Worm (Caenorhabditis elegans) whole organism, midembryonic: ENCODE data around the gene W06G6.17.
"Not testable (repeated sequence)": the region's sequence is repeated elsewhere in the genome, so short reads cannot be mapped to it uniquely, and the experiment has no call there.

Experiments
- T22C8.4 ChIP-seq: fragments of 200-800 bp; sonication (Bioruptor generic); IDR thresholded peaks from 2 replicates; pipeline ENCODE4 v1.3.6; 2022; ENCODE audit warnings: missing genetic modification characterization, missing compliant biosample characterization
- cog-1 ChIP-seq: sonication (generic microtip); optimal IDR thresholded peaks from 2 replicates; lab custom pipeline; 2016; ENCODE audit warnings: missing genetic modification characterization, missing compliant biosample characterization
- flt-1 ChIP-seq: fragments of 200-800 bp; sonication (Bioruptor generic); IDR thresholded peaks from 2 replicates; pipeline ENCODE4 v1.3.6; 2022; ENCODE audit warnings: missing genetic modification characterization, missing compliant biosample characterization
- klf-2 ChIP-seq: fragments of 200-800 bp; sonication (Bioruptor generic); conservative IDR thresholded peaks from 2 replicates; pipeline ENCODE4 v1.3.6; 2022; ENCODE audit warnings: missing genetic modification reagents, missing genetic modification characterization, missing compliant biosample characterization
- med-1 ChIP-seq: sonication (generic microtip); optimal IDR thresholded peaks from 2 replicates; lab custom pipeline; 2017; ENCODE audit warnings: missing genetic modification characterization, mild to moderate bottlenecking, missing compliant biosample characterization, antibody characterized with exemption, missing genetic modification reagents; ENCODE audit not compliant: insufficient read depth
- ref-1 ChIP-seq: fragments of 200-800 bp; sonication (Bioruptor generic); conservative IDR thresholded peaks from 2 replicates; pipeline ENCODE4 v1.3.6; 2022; ENCODE audit warnings: missing genetic modification reagents, missing genetic modification characterization, missing compliant biosample characterization
- tab-1 ChIP-seq: fragments of 200-800 bp; sonication (Bioruptor generic); IDR thresholded peaks from 2 replicates; pipeline ENCODE4 v1.3.6; 2022; ENCODE audit warnings: missing genetic modification characterization, missing compliant biosample characterization
- ztf-23 ChIP-seq: fragments of 200-800 bp; sonication (Bioruptor generic); IDR thresholded peaks from 2 replicates; pipeline ENCODE4 v1.3.6; 2022; ENCODE audit warnings: missing genetic modification reagents, missing genetic modification characterization, missing compliant biosample characterization
- ztf-29 ChIP-seq: fragments of 200-800 bp; sonication (Bioruptor generic); IDR thresholded peaks from 2 replicates; pipeline ENCODE4 v1.3.6; 2022; ENCODE audit warnings: missing genetic modification reagents, missing genetic modification characterization, missing compliant biosample characterization

W06G6.17 gene

ce11 chrV:16674399-16674798 is 29.3 kb upstream of the W06G6.17 start:
- TF ChIP-seq ztf-23 (GFP tag; lab: Robert Waterston, UW) (no peak), klf-2 (GFP tag; lab: Robert Waterston, UW) (no peak), med-1 (GFP tag; lab: Kevin White, UChicago) (no peak), flt-1 (GFP tag; lab: Robert Waterston, UW) (no peak), cog-1 (tag; lab: Kevin White, UChicago) (no peak), ref-1 (no peak)

- TF ChIP-seq ztf-29 (GFP tag; lab: Robert Waterston, UW) (no peak), ref-1 (no peak)
These were observed 27.1 kb upstream of the W06G6.17 start, which contains the start of gene F14F8.8 for ce11 chrV:16672198-16672597. Gene F14F8.8 (minus strand): TSS chrV:16672298.

DNA sequence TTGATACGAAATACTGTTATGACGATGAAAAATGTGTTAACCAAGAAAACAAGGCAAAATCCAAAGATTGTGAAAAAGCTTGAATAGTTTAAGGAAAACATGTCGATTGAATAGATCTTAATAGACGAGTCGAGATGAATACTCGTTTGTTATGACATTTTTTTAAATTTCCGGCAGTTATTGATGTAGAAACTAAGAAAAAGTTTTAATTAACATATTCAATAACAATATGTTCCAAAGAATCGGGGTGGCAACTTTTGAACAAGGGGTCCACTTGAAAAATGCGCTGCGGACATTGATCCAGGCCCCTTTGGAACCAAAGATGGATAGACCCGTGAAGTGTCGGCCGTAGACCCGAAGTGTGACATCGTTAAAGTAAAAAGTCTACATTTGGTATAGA is 26.1 kb upstream of the W06G6.17 start, which contains the start of gene str-61:
Gene str-61 (minus strand): TSS at position 101 of the 400 bp plus-strand sequence.
- TF ChIP-seq tab-1 (no peak), ref-1 (no peak), med-1 (GFP tag; lab: Kevin White, UChicago) (no peak), T22C8.4 (GFP tag; lab: Robert Waterston, UW) (no peak), flt-1 (GFP tag; lab: Robert Waterston, UW) (no peak), cog-1 (tag; lab: Kevin White, UChicago) (no peak), klf-2 (GFP tag; lab: Robert Waterston, UW) (no peak), ztf-29 (GFP tag; lab: Robert Waterston, UW) (no peak), ztf-23 (GFP tag; lab: Robert Waterston, UW) (no peak)

- TF ChIP-seq tab-1 (no peak), med-1 (GFP tag; lab: Kevin White, UChicago) (no peak), ref-1 (no peak), flt-1 (GFP tag; lab: Robert Waterston, UW) (no peak), klf-2 (GFP tag; lab: Robert Waterston, UW) (no peak), cog-1 (tag; lab: Kevin White, UChicago) (no peak), ztf-29 (GFP tag; lab: Robert Waterston, UW) (no peak), ztf-23 (GFP tag; lab: Robert Waterston, UW) (no peak), T22C8.4 (GFP tag; lab: Robert Waterston, UW) (no peak)
These were observed 23.4 kb upstream of the W06G6.17 start, which contains the start of gene F14F8.9 for ce11 chrV:16668473-16668872. Gene F14F8.9 (minus strand): TSS chrV:16668573.

- TF ChIP-seq T22C8.4 (GFP tag; lab: Robert Waterston, UW): no peak
- no peak for TF ChIP-seq tab-1
- no peak for TF ChIP-seq ztf-23 (GFP tag; lab: Robert Waterston, UW)
- no peak for TF ChIP-seq klf-2 (GFP tag; lab: Robert Waterston, UW)
These were observed 21.6 kb upstream of the W06G6.17 start, which contains the start of gene F14F8.14 for ce11 chrV:16666647-16667046. Gene F14F8.14 (minus strand): TSS chrV:16666747.

DNA sequence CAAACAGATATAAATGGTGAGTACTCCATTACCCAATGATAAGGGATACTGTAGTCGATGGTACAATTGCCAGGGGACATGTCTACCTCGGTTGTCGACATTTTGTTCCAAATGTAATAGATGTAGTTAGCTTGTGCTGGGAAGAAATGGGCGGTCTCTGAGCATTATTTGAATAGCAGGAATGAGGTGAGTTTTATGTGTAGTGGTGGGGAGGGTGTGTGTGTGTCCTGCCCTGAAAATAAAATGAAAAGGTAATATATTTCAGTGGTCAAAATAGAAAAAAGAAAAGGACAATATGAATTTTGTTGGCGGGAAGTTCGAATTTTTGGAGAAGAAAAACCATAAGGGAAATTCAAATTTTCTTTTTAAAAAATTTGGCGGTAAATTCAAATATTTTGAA is 15.8 kb upstream of the W06G6.17 start, which contains the start of gene Y70C5B.2:
Gene Y70C5B.2 (minus strand): TSS at position 101 of the 400 bp plus-strand sequence.
- not testable (repeated sequence) for TF ChIP-seq ztf-23 (GFP tag; lab: Robert Waterston, UW); tab-1; cog-1 (tag; lab: Kevin White, UChicago)

DNA sequence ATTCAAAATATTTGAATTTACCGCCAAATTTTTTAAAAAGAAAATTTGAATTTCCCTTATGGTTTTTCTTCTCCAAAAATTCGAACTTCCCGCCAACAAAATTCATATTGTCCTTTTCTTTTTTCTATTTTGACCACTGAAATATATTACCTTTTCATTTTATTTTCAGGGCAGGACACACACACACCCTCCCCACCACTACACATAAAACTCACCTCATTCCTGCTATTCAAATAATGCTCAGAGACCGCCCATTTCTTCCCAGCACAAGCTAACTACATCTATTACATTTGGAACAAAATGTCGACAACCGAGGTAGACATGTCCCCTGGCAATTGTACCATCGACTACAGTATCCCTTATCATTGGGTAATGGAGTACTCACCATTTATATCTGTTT is 9.2 kb upstream of the W06G6.17 start, which contains the start of gene W06G6.15:
Gene W06G6.15 (plus strand): TSS at position 301 of the 400 bp plus-strand sequence.
- not testable (repeated sequence) for TF ChIP-seq ztf-29 (GFP tag; lab: Robert Waterston, UW); tab-1; med-1 (GFP tag; lab: Kevin White, UChicago)

ce11 chrV:16649200-16649599 is 4.1 kb upstream of the W06G6.17 start, which contains the start of gene W06G6.11:
Gene W06G6.11 (minus strand): TSS chrV:16649300.
- not testable (repeated sequence) for TF ChIP-seq ztf-23 (GFP tag; lab: Robert Waterston, UW); med-1 (GFP tag; lab: Kevin White, UChicago); tab-1

- TF ChIP-seq ref-1: no peak
- no peak for TF ChIP-seq ztf-29 (GFP tag; lab: Robert Waterston, UW)
- TF ChIP-seq cog-1 (tag; lab: Kevin White, UChicago): no peak
- no peak for TF ChIP-seq ztf-23 (GFP tag; lab: Robert Waterston, UW)
- TF ChIP-seq klf-2 (GFP tag; lab: Robert Waterston, UW): no peak
- no peak for TF ChIP-seq tab-1
- no peak for TF ChIP-seq med-1 (GFP tag; lab: Kevin White, UChicago)
- TF ChIP-seq flt-1 (GFP tag; lab: Robert Waterston, UW): no peak
- no peak for TF ChIP-seq T22C8.4 (GFP tag; lab: Robert Waterston, UW)
These were observed 3.4 kb upstream of the W06G6.17 start, which contains the start of gene W06G6.20 for ce11 chrV:16648317-16649018. Gene W06G6.20 (minus strand): TSS chrV:16648367.

DNA sequence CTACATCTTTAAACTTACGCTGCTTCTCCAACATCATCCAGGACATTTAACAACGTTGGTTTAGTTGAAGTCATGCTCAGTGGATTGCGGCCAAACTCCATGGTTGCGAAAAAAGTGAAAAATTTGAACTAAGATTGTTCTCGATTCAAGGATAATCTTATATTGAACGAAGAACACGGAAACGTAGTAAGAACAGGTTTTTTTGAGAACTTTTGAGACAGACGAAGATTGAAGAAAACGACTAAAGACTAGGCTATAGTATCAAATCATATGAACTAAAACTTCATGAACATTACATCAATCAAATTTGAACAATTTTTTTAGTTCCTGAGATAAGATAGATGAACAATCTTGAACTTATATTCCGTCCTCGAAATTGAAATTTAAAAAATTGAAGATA is 2.0 kb upstream of the W06G6.17 start, which contains the start of gene W06G6.10:
Gene W06G6.10 (minus strand): TSS at position 101 of the 400 bp plus-strand sequence.
- TF ChIP-seq tab-1 (no peak), T22C8.4 (GFP tag; lab: Robert Waterston, UW) (no peak), med-1 (GFP tag; lab: Kevin White, UChicago) (no peak), klf-2 (GFP tag; lab: Robert Waterston, UW) (no peak), ztf-29 (GFP tag; lab: Robert Waterston, UW) (no peak), cog-1 (tag; lab: Kevin White, UChicago) (no peak), flt-1 (GFP tag; lab: Robert Waterston, UW) (no peak), ztf-23 (GFP tag; lab: Robert Waterston, UW) (no peak), ref-1 (no peak)
